Worm (Caenorhabditis elegans): Measurements from ENCODE around the gene C50F7.9.

C50F7.9 gene

DNA sequence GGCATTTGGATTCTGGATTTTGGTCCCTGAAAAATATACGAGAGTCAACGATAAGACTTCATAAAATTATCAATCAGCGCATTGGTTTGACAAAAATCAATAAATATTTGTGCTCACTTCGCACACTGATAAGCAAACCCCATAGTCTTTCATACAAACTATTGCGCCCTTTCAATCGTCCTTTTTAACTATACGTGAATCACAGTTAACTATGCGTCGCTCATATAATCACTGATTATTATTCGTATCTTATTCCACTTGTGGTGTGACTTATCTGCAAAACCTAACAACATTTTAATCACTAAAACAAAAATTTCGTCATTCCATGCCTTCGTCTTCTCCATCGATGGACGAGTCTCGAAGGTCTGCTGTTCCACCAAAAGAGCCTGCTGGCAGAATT lies 21.0 kb downstream of the C50F7.9 start, which contains the start of gene nhr-8:
nhr-8 (plus strand) TSS at position 160 of the 400 bp plus-strand sequence.
- TF ChIP-seq mab-5 (tag; optimal IDR thresholded peaks at IDR 0.05), result no peak
- no peak for TF ChIP-seq lin-13 (tag; optimal IDR thresholded peaks at IDR 0.05)
- no peak for TF ChIP-seq sptf-1 (tag; optimal IDR thresholded peaks at IDR 0.05)
- TF ChIP-seq elt-3 (tag; optimal IDR thresholded peaks at IDR 0.05), result no peak
- TF ChIP-seq mep-1 (tag; optimal IDR thresholded peaks at IDR 0.05), result no peak
- no peak for TF ChIP-seq hlh-1 (tag; optimal IDR thresholded peaks at IDR 0.05)
- no peak for TF ChIP-seq lsy-2 (tag; optimal IDR thresholded peaks at IDR 0.05)
- no peak for TF ChIP-seq cnd-1 (tag; optimal IDR thresholded peaks at IDR 0.05)

DNA sequence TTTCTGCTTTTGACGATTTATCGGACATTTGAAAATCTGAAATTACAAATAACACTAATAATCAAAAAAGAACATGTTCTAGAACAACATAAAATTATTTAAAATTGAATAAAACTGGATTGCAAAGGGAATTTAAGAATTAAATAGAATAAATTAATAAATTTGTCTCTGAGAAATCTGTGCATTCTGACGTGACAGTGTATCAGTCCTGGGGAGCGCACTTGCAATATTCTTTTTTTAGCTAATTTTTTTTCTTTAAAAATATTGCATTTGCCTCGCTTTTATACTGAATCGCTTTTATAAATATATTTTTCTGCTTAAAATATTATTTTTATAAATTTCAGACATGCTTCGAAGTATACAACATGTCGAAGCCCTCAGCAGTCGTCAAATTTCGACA lies 22.2 kb downstream of the C50F7.9 start, which contains the start of the genes mrpl-1, emc-6 and mrps-24:
mrpl-1 (minus strand) TSS at position 1 of the 400 bp plus-strand sequence.
emc-6 (minus strand) TSS at position 36 of the 400 bp plus-strand sequence.
mrps-24 (plus strand) TSS at position 345 of the 400 bp plus-strand sequence.
- TF ChIP-seq ceh-39 (tag; optimal IDR thresholded peaks at IDR 0.05), result peak; percentile 19
- TF ChIP-seq ces-1 (GFP tag; optimal IDR thresholded peaks at IDR 0.05), result peak; percentile 87
- TF ChIP-seq nhr-237 (tag; optimal IDR thresholded peaks at IDR 0.05), result peak; percentile 37
- TF ChIP-seq ceh-83 (GFP tag; optimal IDR thresholded peaks at IDR 0.05), result peak; percentile 20
- no peak for TF ChIP-seq elt-1 (tag; optimal IDR thresholded peaks at IDR 0.05; ENCODE audit: borderline replicate concordance, insufficient read depth)
- TF ChIP-seq lsy-2 (tag; optimal IDR thresholded peaks at IDR 0.05), result peak; percentile 66
- TF ChIP-seq mep-1 (tag; optimal IDR thresholded peaks at IDR 0.05), result peak; percentile 18
- TF ChIP-seq blmp-1 (tag; optimal IDR thresholded peaks at IDR 0.05), result no peak
- TF ChIP-seq cnd-1 (tag; optimal IDR thresholded peaks at IDR 0.05), result no peak
- peak; percentile 58 for TF ChIP-seq unc-120 (tag; optimal IDR thresholded peaks at IDR 0.05; ENCODE audit: poor library complexity, severe bottlenecking)

DNA sequence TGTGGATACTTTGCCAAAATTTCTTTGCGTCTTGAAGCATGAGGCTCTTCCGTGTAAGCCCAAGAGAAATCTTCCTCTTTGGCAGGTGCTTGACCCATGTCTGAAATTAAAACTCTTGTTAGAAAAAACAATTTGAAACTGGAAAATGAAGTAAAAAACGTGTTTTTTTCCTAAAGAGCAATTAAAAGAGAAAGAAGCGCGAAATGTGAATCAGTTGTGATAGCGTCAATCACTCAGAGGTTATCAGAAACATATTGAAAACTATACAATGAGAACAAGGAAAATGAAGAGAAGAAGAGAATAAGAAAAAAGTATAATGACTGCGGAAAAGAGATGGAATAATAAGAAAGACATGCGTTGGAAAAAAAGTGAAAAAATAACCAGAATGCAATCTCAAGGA lies 25.1 kb downstream of the C50F7.9 start, which contains the start of gene F33D4.4:
F33D4.4 (minus strand) TSS at position 101 of the 400 bp plus-strand sequence.
- TF ChIP-seq pha-4 (tag; optimal IDR thresholded peaks at IDR 0.05) (no peak), sptf-1 (tag; optimal IDR thresholded peaks at IDR 0.05) (no peak), ztf-11 (tag; optimal IDR thresholded peaks at IDR 0.05) (no peak), snpc-4 (tag; optimal IDR thresholded peaks at IDR 0.05) (no peak), nhr-2 (tag; optimal IDR thresholded peaks at IDR 0.05) (no peak), mls-2 (tag; optimal IDR thresholded peaks at IDR 0.05) (no peak), mep-1 (tag; optimal IDR thresholded peaks at IDR 0.05) (no peak), flh-1 (GFP tag; optimal IDR thresholded peaks at IDR 0.05) (no peak), unc-39 (tag; optimal IDR thresholded peaks at IDR 0.05) (no peak), lin-13 (tag; optimal IDR thresholded peaks at IDR 0.05) (no peak), blmp-1 (tag; optimal IDR thresholded peaks at IDR 0.05) (no peak), cnd-1 (tag; optimal IDR thresholded peaks at IDR 0.05) (no peak), zip-8 (tag; optimal IDR thresholded peaks at IDR 0.05) (no peak), nhr-76 (tag; optimal IDR thresholded peaks at IDR 0.05) (no peak), unc-120 (tag; optimal IDR thresholded peaks at IDR 0.05; ENCODE audit: poor library complexity, severe bottlenecking) (no peak), unc-62 (GFP tag; optimal IDR thresholded peaks at IDR 0.05) (no peak), lsy-2 (tag; optimal IDR thresholded peaks at IDR 0.05) (no peak), tbx-8 (GFP tag; optimal IDR thresholded peaks at IDR 0.05) (no peak), nhr-237 (tag; optimal IDR thresholded peaks at IDR 0.05) (no peak), M03D4.4 (tag; optimal IDR thresholded peaks at IDR 0.05) (no peak)

DNA sequence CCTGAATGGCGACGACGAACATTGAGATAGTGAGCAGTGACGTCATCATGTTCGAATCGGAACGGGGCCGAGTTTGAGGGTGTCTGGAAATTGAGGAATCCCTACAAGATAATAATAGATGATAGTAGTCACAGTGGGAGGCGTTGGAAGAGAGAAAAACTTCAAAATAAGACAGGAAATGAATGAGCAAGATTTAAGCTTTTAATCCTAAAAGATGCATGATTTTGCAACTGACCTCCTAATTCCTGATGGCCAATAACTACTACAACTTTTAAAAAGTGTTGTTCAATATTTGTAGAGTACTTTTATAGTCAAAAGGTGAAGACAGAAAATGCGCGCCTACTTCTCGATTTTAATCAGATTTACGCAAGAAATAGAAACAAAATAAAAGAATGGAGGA lies 33.5 kb downstream of the C50F7.9 start, which contains the start of gene flp-13:
flp-13 (minus strand) TSS at position 101 of the 400 bp plus-strand sequence.
- TF ChIP-seq cnd-1 (tag; optimal IDR thresholded peaks at IDR 0.05) (no peak), zip-8 (tag; optimal IDR thresholded peaks at IDR 0.05) (no peak), sptf-1 (tag; optimal IDR thresholded peaks at IDR 0.05) (no peak), mab-5 (tag; optimal IDR thresholded peaks at IDR 0.05) (no peak), ceh-83 (GFP tag; optimal IDR thresholded peaks at IDR 0.05) (no peak), pha-4 (tag; optimal IDR thresholded peaks at IDR 0.05) (no peak), elt-3 (tag; optimal IDR thresholded peaks at IDR 0.05) (no peak), nhr-237 (tag; optimal IDR thresholded peaks at IDR 0.05) (no peak), ztf-11 (tag; optimal IDR thresholded peaks at IDR 0.05) (no peak), M03D4.4 (tag; optimal IDR thresholded peaks at IDR 0.05) (no peak), nhr-12 (tag; optimal IDR thresholded peaks at IDR 0.05) (no peak), mls-2 (tag; optimal IDR thresholded peaks at IDR 0.05) (no peak), ceh-43 (GFP tag; optimal IDR thresholded peaks at IDR 0.05) (no peak), lsy-2 (tag; optimal IDR thresholded peaks at IDR 0.05) (no peak), ceh-39 (tag; optimal IDR thresholded peaks at IDR 0.05) (no peak), ces-1 (GFP tag; optimal IDR thresholded peaks at IDR 0.05) (no peak), flh-1 (GFP tag; optimal IDR thresholded peaks at IDR 0.05) (no peak)

DNA sequence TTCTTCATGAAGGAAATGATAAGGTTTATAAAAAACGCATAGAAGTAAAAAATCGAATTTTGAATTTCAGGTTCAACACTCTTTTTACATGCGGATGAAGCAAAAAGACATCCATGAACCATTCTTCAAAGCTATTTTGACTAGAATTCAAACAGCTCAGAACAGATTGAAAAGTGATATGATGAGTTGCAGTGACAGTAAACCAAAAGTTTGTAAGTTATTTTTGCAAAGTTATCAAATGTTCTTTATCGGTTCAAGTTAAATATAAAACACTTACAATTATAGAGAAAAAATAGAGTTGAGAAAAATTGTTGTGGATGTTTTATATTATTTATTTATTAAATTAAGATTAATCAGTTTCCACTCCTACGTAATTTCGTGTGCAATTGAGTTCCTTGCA lies 39.4 kb downstream of the C50F7.9 start:
- TF ChIP-seq bed-3 (GFP tag; optimal IDR thresholded peaks at IDR 0.05), result no peak
- TF ChIP-seq sem-2 (GFP tag; optimal IDR thresholded peaks at IDR 0.05), result no peak
- no peak for TF ChIP-seq ceh-39 (tag; optimal IDR thresholded peaks at IDR 0.05)

Measured in whole organism, mixed stage, embryonic.